Worm (Caenorhabditis elegans) whole organism, late embryonic: ENCODE results near the gene bath-13.

Experiments
- C08G9.2 ChIP-seq: sonication (generic microtip); optimal IDR thresholded peaks from 2 replicates; lab custom pipeline; 2016; ENCODE audit warnings: mild to moderate bottlenecking, missing genetic modification characterization, moderate library complexity, missing compliant biosample characterization
- ama-1 ChIP-seq: fragments of 150-350 bp; optimal IDR thresholded peaks from 2 replicates; lab custom pipeline; 2014
- ceh-30 ChIP-seq: fragments of 150-350 bp; optimal IDR thresholded peaks from 2 replicates; lab custom pipeline; 2014; ENCODE audit warnings: missing biosample characterization, missing genetic modification characterization
- nhr-11 ChIP-seq: fragments of 150-350 bp; optimal IDR thresholded peaks from 2 replicates; lab custom pipeline; 2014; ENCODE audit warnings: missing biosample characterization, missing genetic modification characterization
- tbx-7 ChIP-seq: sonication (generic microtip); optimal IDR thresholded peaks from 2 replicates; lab custom pipeline; 2016; ENCODE audit warnings: missing genotype, missing genetic modification characterization, missing compliant biosample characterization

- TF ChIP-seq ama-1 (lab: Kevin White, UChicago) = no peak
- no peak for TF ChIP-seq ceh-30
- TF ChIP-seq tbx-7 (tag; lab: Kevin White, UChicago) = no peak
- TF ChIP-seq nhr-11 (tag; lab: Kevin White, UChicago) = no peak
- no peak for TF ChIP-seq C08G9.2 (tag; lab: Kevin White, UChicago)
Observed at ce11 chrII:2545925-2546324, 24.1 kb upstream of the bath-13 start, which contains the start of gene K02F6.3.
